Worm (Caenorhabditis elegans): Measurements from ENCODE around the gene dnc-1.
A peak's percentile ranks its signal among the peaks of the same experiment; 100 is the strongest.

The dnc-1 gene

ce11 chrIV:10918877-10919560 lies 14.0 kb downstream of the dnc-1 start (continued):
- no peak for TF ChIP-seq unc-30 (tag; optimal IDR thresholded peaks at IDR 0.05)
- no peak for TF ChIP-seq zip-4 (GFP tag; optimal IDR thresholded peaks at IDR 0.05)
- TF ChIP-seq ceh-8 (GFP tag; optimal IDR thresholded peaks at IDR 0.05), result peak; percentile 63
- TF ChIP-seq lir-3 (tag; optimal IDR thresholded peaks at IDR 0.05; ENCODE audit: poor library complexity), result no peak
- TF ChIP-seq ceh-88 (GFP tag; IDR thresholded peaks at IDR 0.05), result peak; percentile 46; the same call in 1 of the 2 replicates
- no peak for TF ChIP-seq sox-4 (tag; optimal IDR thresholded peaks at IDR 0.05)
- no peak for TF ChIP-seq aly-2 (tag; optimal IDR thresholded peaks at IDR 0.05)
- TF ChIP-seq ceh-82 (tag; optimal IDR thresholded peaks at IDR 0.05), result peak; percentile 48 to 81 (median 50)
- TF ChIP-seq unc-86 (tag; optimal IDR thresholded peaks at IDR 0.05), result peak; percentile 75
- no peak for TF ChIP-seq egl-13 (tag; optimal IDR thresholded peaks at IDR 0.05)
- no peak for TF ChIP-seq Y116A8C.19 (tag; optimal IDR thresholded peaks at IDR 0.05; ENCODE audit: borderline replicate concordance)
- peak; percentile 72 to 76 for TF ChIP-seq lin-35 (GFP tag; optimal IDR thresholded peaks at IDR 0.05)
- TF ChIP-seq tlp-1 (tag; optimal IDR thresholded peaks at IDR 0.05), result no peak
- TF ChIP-seq fkh-10 (GFP tag; optimal IDR thresholded peaks at IDR 0.05), result peak; percentile 5
- TF ChIP-seq nhr-12 (tag; optimal IDR thresholded peaks at IDR 0.05), result no peak
- TF ChIP-seq snu-23 (GFP tag; optimal IDR thresholded peaks at IDR 0.05), result peak; percentile 91
- no peak for TF ChIP-seq fkh-4 (tag; optimal IDR thresholded peaks at IDR 0.05; ENCODE audit: borderline replicate concordance)
- peak; percentile 84 for TF ChIP-seq fkh-8 (tag; optimal IDR thresholded peaks at IDR 0.05)
- no peak for TF ChIP-seq C04F5.9 (tag; optimal IDR thresholded peaks at IDR 0.05)
- peak; percentile 49 for TF ChIP-seq nhr-237 (tag; optimal IDR thresholded peaks at IDR 0.05)
- TF ChIP-seq nhr-11 (tag; optimal IDR thresholded peaks at IDR 0.05), result no peak
- peak; percentile 58 for TF ChIP-seq snpc-4 (tag; optimal IDR thresholded peaks at IDR 0.05)
- TF ChIP-seq hlh-4 (tag; optimal IDR thresholded peaks at IDR 0.05), result no peak
- no peak for TF ChIP-seq unc-98 (GFP tag; IDR thresholded peaks at IDR 0.05)
- no peak for TF ChIP-seq zag-1 (tag; optimal IDR thresholded peaks at IDR 0.05)
- peak; percentile 74 for TF ChIP-seq lin-13 (GFP tag; optimal IDR thresholded peaks at IDR 0.05)
- peak; percentile 82 for TF ChIP-seq nhr-19 (GFP tag; conservative IDR thresholded peaks at IDR 0.05)
- TF ChIP-seq hlh-17 (GFP tag; optimal IDR thresholded peaks at IDR 0.05; ENCODE audit: borderline replicate concordance), result no peak
- TF ChIP-seq nhr-76 (tag; optimal IDR thresholded peaks at IDR 0.05), result no peak
- no peak for TF ChIP-seq ces-1 (GFP tag; optimal IDR thresholded peaks at IDR 0.05)
- TF ChIP-seq fos-1 (tag; optimal IDR thresholded peaks at IDR 0.05), result peak; percentile 48
- peak; percentile 51 for TF ChIP-seq unc-130 (tag; optimal IDR thresholded peaks at IDR 0.05)
- peak; percentile 19 for TF ChIP-seq blmp-1 (tag; optimal IDR thresholded peaks at IDR 0.05)

- TF ChIP-seq nhr-85 (tag), result peak; percentile 49
- TF ChIP-seq grh-1 (GFP tag; IDR thresholded peaks at IDR 0.05), result no peak
These were observed 16.9 kb downstream of the dnc-1 start for ce11 chrIV:10916134-10916533.

- no peak for TF ChIP-seq ceh-90 (tag; optimal IDR thresholded peaks at IDR 0.05)
These were observed 17.6 kb downstream of the dnc-1 start, which contains the start of gene ZK593.3 for ce11 chrIV:10915388-10915787. Gene ZK593.3, plus strand, starts transcription at chrIV:10915688.

- TF ChIP-seq lin-14 (GFP tag; optimal IDR thresholded peaks at IDR 0.05) (no peak), nhr-11 (tag; optimal IDR thresholded peaks at IDR 0.05) (no peak), Y116A8C.19 (tag; optimal IDR thresholded peaks at IDR 0.05; ENCODE audit: borderline replicate concordance) (no peak), efl-3 (GFP tag; optimal IDR thresholded peaks at IDR 0.05) (no peak), ceh-82 (tag; optimal IDR thresholded peaks at IDR 0.05) (no peak), dpl-1 (GFP tag; optimal IDR thresholded peaks at IDR 0.05) (no peak), mep-1 (tag; optimal IDR thresholded peaks at IDR 0.05) (no peak), egl-27 (tag; optimal IDR thresholded peaks at IDR 0.05) (no peak), ceh-63 (GFP tag; optimal IDR thresholded peaks at IDR 0.05) (no peak), egl-13 (tag; optimal IDR thresholded peaks at IDR 0.05) (no peak), vab-15 (tag; optimal IDR thresholded peaks at IDR 0.05) (no peak)
These were observed 19.9 kb downstream of the dnc-1 start, which contains the start of gene ZK593.2 for ce11 chrIV:10913081-10913480. Gene ZK593.2, plus strand, starts transcription at chrIV:10913381.

All from whole organism, L1 larva.